Fruit fly (Drosophila melanogaster) whole organism, embryonic: ENCODE data around the gene CG14839.
A peak's percentile ranks its signal among the peaks of the same experiment; 100 is the strongest.

Source experiments
- Ada2b ChIP-seq: fragments of 200-800 bp; sonication (Bioruptor generic); IDR thresholded peaks from 2 replicates; pipeline ENCODE4 v1.3.6; 2022; ENCODE audit warnings: missing biosample characterization, missing genetic modification characterization
- BEAF-32 ChIP-seq: fragments of 200-800 bp; sonication (Bioruptor generic); optimal IDR thresholded peaks from 3 replicates; lab custom pipeline; 2017; ENCODE audit warnings: missing biosample characterization, missing genetic modification characterization, mild to moderate bottlenecking, moderate library complexity, missing genetic modification reagents
- Blimp-1 ChIP-seq: fragments of 200-800 bp; sonication (Bioruptor generic); optimal IDR thresholded peaks from 3 replicates; lab custom pipeline; 2018; ENCODE audit warnings: missing biosample characterization, missing genetic modification characterization, mild to moderate bottlenecking, moderate library complexity, missing genetic modification reagents
- CG10321 ChIP-seq: fragments of 200-800 bp; sonication (Bioruptor generic); IDR thresholded peaks from 2 replicates; pipeline ENCODE4 v1.3.6; 2022; ENCODE audit warnings: missing biosample characterization, missing genetic modification characterization
- CG10462 ChIP-seq: fragments of 200-800 bp; sonication (Bioruptor generic); optimal IDR thresholded peaks from 2 replicates; lab custom pipeline; 2016; ENCODE audit warnings: missing biosample characterization, missing genetic modification characterization
- CG11560 ChIP-seq: fragments of 200-800 bp; sonication (Bioruptor generic); IDR thresholded peaks from 3 replicates; pipeline ENCODE4 v1.3.6; 2022; ENCODE audit warnings: missing biosample characterization, missing genetic modification characterization
- CG11695 ChIP-seq: fragments of 200-800 bp; sonication (Bioruptor generic); IDR thresholded peaks from 3 replicates; pipeline ENCODE4 v1.3.6; 2022; ENCODE audit warnings: missing biosample characterization, missing genetic modification characterization
- CG12769 ChIP-seq: fragments of 200-800 bp; sonication (Bioruptor generic); optimal IDR thresholded peaks from 2 replicates; lab custom pipeline; 2019; ENCODE audit warnings: missing biosample characterization, mild to moderate bottlenecking, missing genetic modification characterization, moderate library complexity
- CG13123 ChIP-seq: fragments of 200-800 bp; sonication (Bioruptor generic); optimal IDR thresholded peaks from 2 replicates; lab custom pipeline; 2016; ENCODE audit warnings: missing biosample characterization, missing genetic modification characterization
- CG15479 ChIP-seq: fragments of 200-800 bp; sonication (Bioruptor generic); optimal IDR thresholded peaks from 3 replicates; lab custom pipeline; 2019; ENCODE audit warnings: missing biosample characterization, mild to moderate bottlenecking, missing genetic modification characterization, moderate library complexity
- CG15514 ChIP-seq: fragments of 200-800 bp; sonication (Bioruptor generic); optimal IDR thresholded peaks from 3 replicates; lab custom pipeline; 2017; ENCODE audit warnings: missing biosample characterization, missing genetic modification characterization, mild to moderate bottlenecking, moderate library complexity, missing genetic modification reagents
- CG1602 ChIP-seq: fragments of 200-800 bp; sonication (Bioruptor generic); optimal IDR thresholded peaks from 3 replicates; lab custom pipeline; 2016; ENCODE audit warnings: missing biosample characterization, missing genetic modification characterization
- CG17829 ChIP-seq: fragments of 200-800 bp; optimal IDR thresholded peaks from 2 replicates; lab custom pipeline; 2019; ENCODE audit warnings: missing biosample characterization, mild to moderate bottlenecking, missing genetic modification characterization, moderate library complexity
- CG1792 ChIP-seq: fragments of 200-800 bp; sonication (Bioruptor generic); optimal IDR thresholded peaks from 2 replicates; lab custom pipeline; 2016; ENCODE audit warnings: missing biosample characterization, missing genetic modification characterization
- CG1832 ChIP-seq: fragments of 200-800 bp; sonication (Bioruptor generic); optimal IDR thresholded peaks from 2 replicates; lab custom pipeline; 2017; ENCODE audit warnings: missing biosample characterization, mild to moderate bottlenecking, missing genetic modification characterization, inconsistent platforms
- CG4282 ChIP-seq: fragments of 200-800 bp; sonication (Bioruptor generic); optimal IDR thresholded peaks from 2 replicates; lab custom pipeline; 2016; ENCODE audit warnings: missing biosample characterization, missing genetic modification characterization
- CG4328 ChIP-seq: fragments of 200-800 bp; sonication (Bioruptor generic); optimal IDR thresholded peaks from 3 replicates; lab custom pipeline; 2017; ENCODE audit warnings: missing biosample characterization, missing genetic modification reagents, missing genetic modification characterization
- CG43689 ChIP-seq: fragments of 200-800 bp; sonication (Bioruptor generic); IDR thresholded peaks from 2 replicates; pipeline ENCODE4 v1.3.6; 2022; ENCODE audit warnings: missing biosample characterization, missing genetic modification characterization
- CG4424 ChIP-seq: fragments of 200-800 bp; sonication (Bioruptor generic); optimal IDR thresholded peaks from 3 replicates; lab custom pipeline; 2016; ENCODE audit warnings: missing biosample characterization, missing genetic modification characterization
- CG4617 ChIP-seq: fragments of 200-800 bp; sonication (Bioruptor generic); optimal IDR thresholded peaks from 3 replicates; lab custom pipeline; 2016; ENCODE audit warnings: missing biosample characterization, missing genetic modification characterization, borderline replicate concordance
- CG5180 ChIP-seq: fragments of 200-800 bp; sonication (Bioruptor generic); optimal IDR thresholded peaks from 3 replicates; lab custom pipeline; 2017; ENCODE audit warnings: missing biosample characterization, missing genetic modification characterization, mild to moderate bottlenecking, moderate library complexity, missing genetic modification reagents
- CG6765 ChIP-seq: fragments of 200-800 bp; sonication (Bioruptor generic); optimal IDR thresholded peaks from 3 replicates; lab custom pipeline; 2017; ENCODE audit warnings: missing biosample characterization, mild to moderate bottlenecking, missing genetic modification characterization
- CG6813 ChIP-seq: fragments of 200-800 bp; sonication (Bioruptor generic); optimal IDR thresholded peaks from 2 replicates; lab custom pipeline; 2017; ENCODE audit warnings: missing biosample characterization, missing genetic modification characterization, mild to moderate bottlenecking, moderate library complexity, missing genetic modification reagents
- CG7745 ChIP-seq: fragments of 200-800 bp; sonication (Bioruptor generic); optimal IDR thresholded peaks from 2 replicates; lab custom pipeline; 2018; ENCODE audit warnings: missing biosample characterization, mild to moderate bottlenecking, missing genetic modification characterization, moderate library complexity
- CG7987 ChIP-seq: fragments of 200-800 bp; sonication (Bioruptor generic); optimal IDR thresholded peaks from 2 replicates; lab custom pipeline; 2018; ENCODE audit warnings: missing biosample characterization, mild to moderate bottlenecking, missing genetic modification characterization, moderate library complexity
- CG8478 ChIP-seq: fragments of >200 bp; optimal IDR thresholded peaks from 2 replicates; lab custom pipeline; 2018
- D19B ChIP-seq: fragments of 200-800 bp; sonication (Bioruptor generic); optimal IDR thresholded peaks from 2 replicates; lab custom pipeline; 2017; ENCODE audit warnings: missing biosample characterization, mild to moderate bottlenecking, missing genetic modification characterization
- Dip2 ChIP-seq: fragments of 200-800 bp; sonication (Bioruptor generic); IDR thresholded peaks from 2 replicates; pipeline ENCODE4 v1.3.6; 2022; ENCODE audit warnings: missing biosample characterization, missing genetic modification characterization
- Hey ChIP-seq: fragments of 200-800 bp; sonication (Bioruptor generic); optimal IDR thresholded peaks from 3 replicates; lab custom pipeline; 2018; ENCODE audit warnings: missing biosample characterization, mild to moderate bottlenecking, missing genetic modification characterization
- Hmx ChIP-seq: fragments of 200-800 bp; sonication (Bioruptor generic); optimal IDR thresholded peaks from 2 replicates; lab custom pipeline; 2016; ENCODE audit warnings: missing biosample characterization, missing genetic modification characterization
- NC2β ChIP-seq: fragments of 200-800 bp; sonication (Bioruptor generic); optimal IDR thresholded peaks from 2 replicates; lab custom pipeline; 2016; ENCODE audit warnings: missing biosample characterization, missing genetic modification characterization
- Nf-YC ChIP-seq: fragments of 200-800 bp; optimal IDR thresholded peaks from 3 replicates; lab custom pipeline; 2019; ENCODE audit warnings: missing biosample characterization, mild to moderate bottlenecking, missing genetic modification characterization, moderate library complexity
- Ptx1 ChIP-seq: fragments of 200-800 bp; sonication (Bioruptor generic); IDR thresholded peaks from 2 replicates; pipeline ENCODE4 v1.3.6; 2022; ENCODE audit warnings: missing biosample characterization, missing genetic modification characterization
- Six4 ChIP-seq: fragments of 200-800 bp; sonication (Bioruptor generic); optimal IDR thresholded peaks from 2 replicates; lab custom pipeline; 2016; ENCODE audit warnings: missing biosample characterization, missing genetic modification characterization
- ase ChIP-seq: fragments of 200-800 bp; sonication (Bioruptor generic); IDR thresholded peaks from 3 replicates; pipeline ENCODE4 v1.3.6; 2022; ENCODE audit warnings: missing biosample characterization, missing genetic modification characterization
- chn ChIP-seq: fragments of 200-800 bp; sonication (Bioruptor generic); optimal IDR thresholded peaks from 2 replicates; lab custom pipeline; 2016; ENCODE audit warnings: missing biosample characterization, missing genetic modification characterization
- dati ChIP-seq: fragments of 200-800 bp; sonication (Bioruptor generic); IDR thresholded peaks from 2 replicates; pipeline ENCODE4 v1.3.6; 2022; ENCODE audit warnings: missing biosample characterization, missing genetic modification characterization
- ems ChIP-seq: fragments of 200-800 bp; sonication (Bioruptor generic); optimal IDR thresholded peaks from 3 replicates; lab custom pipeline; 2016; ENCODE audit warnings: missing biosample characterization, missing genetic modification characterization
- gfzf ChIP-seq: fragments of 200-800 bp; sonication (Bioruptor generic); optimal IDR thresholded peaks from 2 replicates; lab custom pipeline; 2016; ENCODE audit warnings: missing biosample characterization, mild to moderate bottlenecking, missing genetic modification characterization, moderate library complexity
- gt ChIP-seq: fragments of 200-800 bp; sonication (Bioruptor generic); IDR thresholded peaks from 2 replicates; pipeline ENCODE4 v1.3.6; 2022; ENCODE audit warnings: missing biosample characterization, missing genetic modification characterization
- h ChIP-seq: fragments of >200 bp; optimal IDR thresholded peaks from 2 replicates; lab custom pipeline; 2017
- nerfin-1 ChIP-seq: fragments of 200-800 bp; sonication (Bioruptor generic); optimal IDR thresholded peaks from 3 replicates; lab custom pipeline; 2019; ENCODE audit warnings: missing biosample characterization, mild to moderate bottlenecking, missing genetic modification characterization, moderate library complexity
- pfk ChIP-seq: fragments of 200-800 bp; sonication (Bioruptor generic); optimal IDR thresholded peaks from 2 replicates; lab custom pipeline; 2018; ENCODE audit warnings: missing biosample characterization, mild to moderate bottlenecking, missing genetic modification characterization, moderate library complexity
- sc ChIP-seq, 3 experiments: fragments of >200 bp in 2 of 3; fragments of 200-800 bp in 1 of 3; sonication (Bioruptor generic) in 1 of 3; optimal IDR thresholded peaks; 2 replicates in 2 of 3; 3 replicates in 1 of 3; lab custom pipeline; 2017; ENCODE audit warnings: mild to moderate bottlenecking in 1 of 3, missing biosample characterization in 1 of 3, missing genetic modification characterization in 1 of 3, missing genetic modification reagents in 1 of 3
- trem ChIP-seq: fragments of 200-800 bp; optimal IDR thresholded peaks from 3 replicates; lab custom pipeline; 2019; ENCODE audit warnings: missing biosample characterization, mild to moderate bottlenecking, missing genetic modification characterization, moderate library complexity
- twi ChIP-seq: fragments of 200-800 bp; optimal IDR thresholded peaks from 2 replicates; lab custom pipeline; 2019; ENCODE audit warnings: missing biosample characterization, mild to moderate bottlenecking, missing genetic modification characterization, moderate library complexity
- vnd ChIP-seq: fragments of 200-800 bp; sonication (Bioruptor generic); IDR thresholded peaks from 3 replicates; pipeline ENCODE4 v1.3.6; 2022; ENCODE audit warnings: missing biosample characterization, missing genetic modification characterization; ENCODE audit not compliant: partially characterized antibody
- vvl ChIP-seq: fragments of 200-800 bp; sonication (Bioruptor generic); IDR thresholded peaks from 2 replicates; pipeline ENCODE4 v1.3.6; 2022; ENCODE audit warnings: missing biosample characterization, missing genetic modification characterization

CG14839 gene

DNA sequence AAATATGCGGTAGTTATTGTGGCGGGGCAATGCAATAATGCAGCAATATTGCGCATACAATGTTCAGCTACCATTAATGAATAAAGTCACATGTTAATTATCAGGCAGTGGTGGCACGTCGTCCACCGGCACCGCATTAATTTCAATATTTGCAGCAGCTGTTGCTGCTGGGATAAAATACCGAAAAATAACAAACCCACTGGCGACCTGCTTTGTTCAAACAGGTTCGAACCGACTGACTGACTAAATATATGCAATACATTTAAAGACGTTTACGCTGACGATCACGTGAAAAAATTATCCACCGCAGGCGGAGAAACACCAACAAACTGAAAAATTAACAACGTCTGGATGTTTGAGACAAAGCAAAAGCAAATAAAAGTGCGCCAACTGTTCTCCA, 35.3 kb downstream of the CG14839 start (continued):
- TF ChIP-seq CG15479 (GFP tag; lab: Kevin White, UChicago) (no peak), NC2β (GFP tag; lab: Kevin White, UChicago) (no peak), trem (tag; lab: Kevin White, UChicago) (no peak), CG11560 (no peak), twi (no peak), Ada2b (GFP tag; lab: Robert Waterston, UW) (no peak), CG4328 (GFP tag; lab: Kevin White, UChicago) (no peak), CG7987 (no peak), CG10321 (GFP tag; lab: Robert Waterston, UW) (no peak), Ptx1 (GFP tag; lab: Robert Waterston, UW) (no peak), CG12769 (tag; lab: Kevin White, UChicago) (peak; percentile 48), D19B (GFP tag; lab: Kevin White, UChicago) (no peak), BEAF-32 (GFP tag; lab: Kevin White, UChicago) (no peak), CG43689 (GFP tag; lab: Robert Waterston, UW) (no peak), CG6813 (GFP tag; lab: Kevin White, UChicago) (no peak), CG13123 (GFP tag; lab: Kevin White, UChicago) (no peak), CG5180 (GFP tag; lab: Kevin White, UChicago) (peak; percentile 94), Nf-YC (tag; lab: Kevin White, UChicago) (no peak), Dip2 (GFP tag; lab: Robert Waterston, UW) (no peak)

DNA sequence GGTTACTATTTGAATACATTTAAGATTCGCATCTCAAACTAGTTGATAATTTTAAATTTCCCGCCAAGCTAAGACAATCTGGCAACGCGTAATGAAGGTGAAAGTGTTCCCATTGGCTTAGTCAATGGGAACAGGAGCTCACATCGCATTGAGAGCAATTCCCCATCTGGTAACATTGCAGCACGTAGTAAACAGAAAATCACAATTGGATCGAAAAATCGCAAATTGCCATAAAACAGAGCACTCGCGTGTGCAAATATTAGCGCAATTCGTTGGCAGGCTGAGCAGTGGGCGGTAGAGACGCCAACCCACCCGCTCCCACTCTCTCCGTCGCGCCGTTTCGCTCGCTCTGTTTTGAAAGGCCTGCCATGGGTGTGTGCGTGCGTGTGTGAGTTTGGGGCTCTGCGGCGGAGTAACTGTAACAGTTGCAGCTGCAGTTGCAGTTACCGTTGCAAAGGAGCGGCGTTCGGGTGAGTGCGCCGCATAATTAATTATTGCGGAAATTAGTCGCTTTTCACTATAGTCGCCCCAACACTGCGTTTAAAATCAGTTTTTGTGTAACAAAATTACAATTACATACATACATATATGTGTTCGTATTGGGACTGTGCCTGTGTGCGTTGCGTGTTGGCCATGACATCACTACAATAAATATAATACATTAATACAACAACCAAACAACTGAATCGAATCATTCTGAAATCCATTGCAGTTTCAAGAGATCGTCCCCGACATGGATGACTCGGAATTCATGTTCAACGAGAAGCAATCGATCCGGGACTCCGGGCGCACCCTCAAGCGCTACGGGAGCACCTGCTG, 36.1 kb downstream of the CG14839 start:
- TF ChIP-seq chn (no peak), CG15514 (GFP tag; lab: Kevin White, UChicago) (peak; percentile 34), CG7987 (no peak), ase (GFP tag; lab: Robert Waterston, UW) (no peak), CG1832 (GFP tag; lab: Kevin White, UChicago) (no peak), CG13123 (GFP tag; lab: Kevin White, UChicago) (no peak), pfk (GFP tag; lab: Kevin White, UChicago) (no peak), CG7745 (no peak), nerfin-1 (tag; lab: Kevin White, UChicago) (peak; percentile 31), vnd (GFP tag; lab: Robert Waterston, UW) (no peak), CG6765 (GFP tag; lab: Kevin White, UChicago) (no peak), gfzf (GFP tag; lab: Kevin White, UChicago) (peak; percentile 56), CG11695 (GFP tag; lab: Robert Waterston, UW) (no peak), CG4282 (GFP tag; lab: Kevin White, UChicago) (no peak), CG4617 (GFP tag; lab: Kevin White, UChicago) (peak; percentile 82), vvl (GFP tag; lab: Robert Waterston, UW) (no peak), CG11560 (no peak), Blimp-1 (GFP tag; lab: Kevin White, UChicago) (peak; percentile 99), CG1602 (GFP tag; lab: Kevin White, UChicago) (no peak), CG17829 (no peak), Six4 (GFP tag; lab: Kevin White, UChicago) (no peak), CG4328 (GFP tag; lab: Kevin White, UChicago) (no peak), CG1792 (GFP tag; lab: Kevin White, UChicago) (no peak), Hey (tag; lab: Kevin White, UChicago) (no peak), CG8478 (lab: Kevin White, UChicago) (no peak), CG4424 (no peak), sc (optimal IDR thresholded peaks at IDR 0.05; lab: Kevin White, UChicago) (no peak), sc (GFP tag; optimal IDR thresholded peaks at IDR 0.05; lab: Kevin White, UChicago) (no peak), Hmx (GFP tag; lab: Kevin White, UChicago) (no peak), ems (GFP tag; lab: Kevin White, UChicago) (no peak), CG10462 (no peak), h (no peak), dati (no peak), gt (GFP tag; lab: Robert Waterston, UW) (no peak)
